Fruit fly (Drosophila melanogaster) whole organism, pupa: ENCODE measurements around the gene melt.

Experiments
- CG10348 ChIP-seq: fragments of 200-800 bp; sonication (Bioruptor generic); IDR thresholded peaks from 2 replicates; pipeline ENCODE4 v1.3.6; 2022; ENCODE audit warnings: missing biosample characterization, missing genetic modification characterization
- CG12605 ChIP-seq: fragments of 200-800 bp; sonication (Bioruptor generic); IDR thresholded peaks from 2 replicates; pipeline ENCODE4 v1.3.6; 2022; ENCODE audit warnings: missing biosample characterization, missing genetic modification characterization
- CG13204 ChIP-seq: fragments of 200-800 bp; sonication (Bioruptor generic); optimal IDR thresholded peaks from 2 replicates; lab custom pipeline; 2018; ENCODE audit warnings: missing biosample characterization, mild to moderate bottlenecking, missing genetic modification characterization, moderate library complexity
- CG14655 ChIP-seq: fragments of 200-800 bp; sonication (Bioruptor generic); optimal IDR thresholded peaks from 3 replicates; lab custom pipeline; 2017; ENCODE audit warnings: mild to moderate bottlenecking, missing biosample characterization, missing genetic modification reagents, missing genetic modification characterization
- CG15710 ChIP-seq: fragments of 200-800 bp; sonication (Bioruptor generic); optimal IDR thresholded peaks from 2 replicates; lab custom pipeline; 2018; ENCODE audit warnings: missing biosample characterization, mild to moderate bottlenecking, missing genetic modification characterization, moderate library complexity
- CG17806 ChIP-seq: fragments of 200-800 bp; sonication (Bioruptor generic); optimal IDR thresholded peaks from 2 replicates; lab custom pipeline; 2018; ENCODE audit warnings: missing biosample characterization, mild to moderate bottlenecking, missing genetic modification characterization, moderate library complexity
- CG32121 ChIP-seq: fragments of 200-800 bp; sonication (Bioruptor generic); IDR thresholded peaks from 2 replicates; pipeline ENCODE4 v1.3.6; 2022; ENCODE audit warnings: missing biosample characterization, missing genetic modification characterization
- CG34367 ChIP-seq: fragments of 200-800 bp; sonication (Bioruptor generic); optimal IDR thresholded peaks from 2 replicates; lab custom pipeline; 2018; ENCODE audit warnings: missing biosample characterization, mild to moderate bottlenecking, missing genetic modification characterization
- CG4496 ChIP-seq: fragments of 200-800 bp; sonication (Bioruptor generic); IDR thresholded peaks from 3 replicates; pipeline ENCODE4 v1.3.6; 2022; ENCODE audit warnings: missing biosample characterization, missing genetic modification characterization
- CG8159 ChIP-seq: fragments of 200-800 bp; sonication (Bioruptor generic); optimal IDR thresholded peaks from 3 replicates; lab custom pipeline; 2018; ENCODE audit warnings: missing biosample characterization, mild to moderate bottlenecking, missing genetic modification characterization, moderate library complexity
- CG8301 ChIP-seq: fragments of 200-800 bp; sonication (Bioruptor generic); optimal IDR thresholded peaks from 2 replicates; lab custom pipeline; 2018; ENCODE audit warnings: missing biosample characterization, mild to moderate bottlenecking, missing genetic modification characterization
- CG9948 ChIP-seq: fragments of 200-800 bp; sonication (Bioruptor generic); optimal IDR thresholded peaks from 2 replicates; lab custom pipeline; 2018; ENCODE audit warnings: missing biosample characterization, mild to moderate bottlenecking, missing genetic modification characterization, moderate library complexity
- D1 ChIP-seq: fragments of 200-800 bp; sonication (Bioruptor generic); optimal IDR thresholded peaks from 2 replicates; lab custom pipeline; 2018; ENCODE audit warnings: missing biosample characterization, mild to moderate bottlenecking, missing genetic modification characterization, moderate library complexity
- EcR ChIP-seq: fragments of 200-800 bp; sonication (Bioruptor generic); optimal IDR thresholded peaks from 3 replicates; lab custom pipeline; 2019; ENCODE audit warnings: missing biosample characterization, missing genetic modification characterization, mild to moderate bottlenecking, moderate library complexity, missing genetic modification reagents
- Ets98B ChIP-seq: fragments of 200-800 bp; sonication (Bioruptor generic); IDR thresholded peaks from 2 replicates; pipeline ENCODE4 v1.3.6; 2022; ENCODE audit warnings: missing biosample characterization, missing genetic modification characterization
- Pif1A ChIP-seq: fragments of 200-800 bp; sonication (Bioruptor generic); optimal IDR thresholded peaks from 3 replicates; lab custom pipeline; 2016; ENCODE audit warnings: missing biosample characterization, missing genetic modification characterization
- Pif1B ChIP-seq: fragments of 200-800 bp; sonication (Bioruptor generic); optimal IDR thresholded peaks from 3 replicates; lab custom pipeline; 2016; ENCODE audit warnings: missing biosample characterization, missing genetic modification characterization
- Snoo ChIP-seq: fragments of 200-800 bp; sonication (Bioruptor generic); optimal IDR thresholded peaks from 3 replicates; lab custom pipeline; 2017; ENCODE audit warnings: missing biosample characterization, mild to moderate bottlenecking, missing genetic modification characterization, inconsistent platforms
- fd96Ca ChIP-seq: fragments of 200-800 bp; sonication (Bioruptor generic); IDR thresholded peaks from 3 replicates; pipeline ENCODE4 v1.3.6; 2022; ENCODE audit warnings: missing biosample characterization, missing genetic modification characterization
- gl ChIP-seq: fragments of 200-800 bp; sonication (Bioruptor generic); optimal IDR thresholded peaks from 2 replicates; lab custom pipeline; 2018; ENCODE audit warnings: missing biosample characterization, mild to moderate bottlenecking, missing genetic modification characterization
- rn ChIP-seq: fragments of 200-800 bp; sonication (Bioruptor generic); IDR thresholded peaks from 2 replicates; pipeline ENCODE4 v1.3.6; 2022; ENCODE audit warnings: missing biosample characterization, missing genetic modification characterization

Gene melt

DNA sequence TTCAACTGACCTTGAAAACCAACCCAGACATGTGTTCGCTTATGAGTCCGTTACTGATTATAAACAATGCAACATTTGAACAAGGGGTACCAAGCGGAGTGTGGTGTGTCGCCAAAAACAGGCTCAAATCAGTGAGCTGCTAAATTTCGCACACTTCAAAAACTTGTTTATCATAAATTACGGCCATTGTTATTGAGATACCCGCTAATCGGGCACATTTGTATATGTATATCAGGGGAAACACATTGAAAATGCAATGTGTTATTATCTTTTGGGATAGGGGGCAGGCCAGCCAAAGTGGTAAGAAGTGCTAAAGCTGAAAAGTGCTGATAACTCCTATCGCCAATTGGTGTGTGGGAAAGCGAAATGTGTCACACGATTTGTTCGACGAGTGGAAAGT, 19.9 kb downstream of the melt start:
- no peak for TF ChIP-seq rn (GFP tag; lab: Robert Waterston, UW)
- no peak for TF ChIP-seq CG10348 (GFP tag; lab: Robert Waterston, UW)
- no peak for TF ChIP-seq Pif1B (GFP tag; lab: Kevin White, UChicago)
- no peak for TF ChIP-seq Pif1A (GFP tag; lab: Kevin White, UChicago)
- TF ChIP-seq CG13204, result no peak
- TF ChIP-seq CG34367 (tag; lab: Kevin White, UChicago), result no peak
- TF ChIP-seq EcR (GFP tag; lab: Kevin White, UChicago), result no peak
- TF ChIP-seq CG15710, result no peak
- no peak for TF ChIP-seq CG14655 (GFP tag; lab: Kevin White, UChicago)
- TF ChIP-seq CG9948 (tag; lab: Kevin White, UChicago), result no peak
- TF ChIP-seq CG8159, result no peak
- no peak for TF ChIP-seq Ets98B (GFP tag; lab: Robert Waterston, UW)
- TF ChIP-seq CG12605 (GFP tag; lab: Robert Waterston, UW), result no peak
- TF ChIP-seq CG32121 (GFP tag; lab: Robert Waterston, UW), result no peak
- no peak for TF ChIP-seq fd96Ca

DNA sequence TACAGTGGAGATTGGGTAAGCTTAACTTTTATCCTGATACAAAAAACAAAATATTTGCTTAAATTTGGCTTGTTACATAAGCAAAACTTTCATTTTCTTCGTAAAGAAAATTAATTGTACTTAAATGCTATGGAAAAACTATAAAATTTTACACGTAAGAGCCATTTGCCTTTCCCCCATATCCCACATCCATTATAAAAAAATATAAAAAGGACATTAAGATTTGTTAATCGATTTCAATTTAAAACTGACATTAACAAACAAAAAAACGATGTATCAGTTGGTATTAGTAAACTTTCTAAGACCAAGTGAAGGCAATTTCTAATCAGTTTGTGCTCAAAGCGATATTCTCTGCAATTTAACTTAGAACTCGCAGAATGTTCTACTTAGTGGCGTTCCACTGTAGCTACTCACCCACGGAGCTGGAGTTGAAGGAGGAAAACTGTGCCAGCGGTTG, 21.2 kb downstream of the melt start:
- TF ChIP-seq fd96Ca (no peak; the same call in 1 of the 3 replicates), CG17806 (tag; lab: Kevin White, UChicago) (peak; percentile 47), CG13204 (peak; percentile 26), CG12605 (GFP tag; lab: Robert Waterston, UW) (no peak), Snoo (tag; lab: Kevin White, UChicago) (peak; percentile 54), D1 (tag; lab: Kevin White, UChicago) (no peak), CG32121 (GFP tag; lab: Robert Waterston, UW) (no peak; the same call in 1 of the 2 replicates), CG10348 (GFP tag; lab: Robert Waterston, UW) (no peak), EcR (GFP tag; lab: Kevin White, UChicago) (no peak), CG4496 (peak; percentile 50), gl (no peak), CG9948 (tag; lab: Kevin White, UChicago) (peak; percentile 65), CG34367 (tag; lab: Kevin White, UChicago) (peak; percentile 19), Pif1B (GFP tag; lab: Kevin White, UChicago) (peak; percentile 63), rn (GFP tag; lab: Robert Waterston, UW) (no peak), CG8301 (tag; lab: Kevin White, UChicago) (peak; percentile 65), CG8159 (peak; percentile 67), CG14655 (GFP tag; lab: Kevin White, UChicago) (peak; percentile 75), CG15710 (peak; percentile 61), Pif1A (GFP tag; lab: Kevin White, UChicago) (peak; percentile 69), Ets98B (GFP tag; lab: Robert Waterston, UW) (peak; percentile 21)

dm6 chr3L:7156239-7156638, 21.9 kb downstream of the melt start:
- TF ChIP-seq Snoo (tag; lab: Kevin White, UChicago) (no peak), Ets98B (GFP tag; lab: Robert Waterston, UW) (no peak), CG4496 (no peak), CG13204 (no peak), rn (GFP tag; lab: Robert Waterston, UW) (no peak), D1 (tag; lab: Kevin White, UChicago) (no peak), Pif1B (GFP tag; lab: Kevin White, UChicago) (no peak), gl (no peak), Pif1A (GFP tag; lab: Kevin White, UChicago) (no peak)
- TF ChIP-seq, all 21 proteins: peak for 0

- TF ChIP-seq CG9948 (tag; lab: Kevin White, UChicago) (no peak), Pif1A (GFP tag; lab: Kevin White, UChicago) (peak; percentile 20), CG15710 (no peak), CG34367 (tag; lab: Kevin White, UChicago) (no peak), D1 (tag; lab: Kevin White, UChicago) (no peak), CG12605 (GFP tag; lab: Robert Waterston, UW) (no peak), CG10348 (GFP tag; lab: Robert Waterston, UW) (no peak), CG17806 (tag; lab: Kevin White, UChicago) (no peak), CG32121 (GFP tag; lab: Robert Waterston, UW) (no peak), Pif1B (GFP tag; lab: Kevin White, UChicago) (peak; percentile 41), CG8159 (no peak), gl (no peak), CG14655 (GFP tag; lab: Kevin White, UChicago) (no peak), CG13204 (no peak), CG4496 (peak; percentile 31; the same call in 1 of the 3 replicates), Snoo (tag; lab: Kevin White, UChicago) (no peak), CG8301 (tag; lab: Kevin White, UChicago) (no peak), Ets98B (GFP tag; lab: Robert Waterston, UW) (no peak; the same call in 1 of the 2 replicates), fd96Ca (no peak)
Measured at dm6 chr3L:7156890-7157289, 22.6 kb downstream of the melt start, which contains the start of gene corn. Gene corn (minus strand): TSS chr3L:7157073.

dm6 chr3L:7157713-7158112, 23.4 kb downstream of the melt start, which contains the start of gene CG8620:
Gene CG8620 (plus strand): TSS chr3L:7158099.
- TF ChIP-seq CG14655 (GFP tag; lab: Kevin White, UChicago) (no peak), CG13204 (no peak), CG12605 (GFP tag; lab: Robert Waterston, UW) (no peak), fd96Ca (no peak), Snoo (tag; lab: Kevin White, UChicago) (no peak), CG15710 (no peak), CG8301 (tag; lab: Kevin White, UChicago) (no peak), Ets98B (GFP tag; lab: Robert Waterston, UW) (no peak), D1 (tag; lab: Kevin White, UChicago) (no peak), CG34367 (tag; lab: Kevin White, UChicago) (no peak), gl (no peak), CG9948 (tag; lab: Kevin White, UChicago) (no peak), CG10348 (GFP tag; lab: Robert Waterston, UW) (no peak), CG8159 (no peak)
- TF ChIP-seq, all 21 proteins: peak for 0
